Worm (Caenorhabditis elegans) whole organism, young adult: ENCODE measurements around the gene C18D11.3.

Experiments
- aptf-3 ChIP-seq: fragments of 200-800 bp; sonication (Bioruptor generic); IDR thresholded peaks from 2 replicates; pipeline ENCODE4 v1.3.6; 2022; ENCODE audit warnings: missing genetic modification characterization, missing compliant biosample characterization
- cebp-1 ChIP-seq, 2 experiments: fragments of 200-800 bp in 1 of 2; sonication (Bioruptor generic) in 1 of 2; sonication (generic microtip) in 1 of 2; IDR thresholded peaks in 1 of 2; optimal IDR thresholded peaks in 1 of 2; 2 replicates each; pipeline versions ENCODE4 v1.3.6 to Lab custom; 2017 to 2022; ENCODE audit warnings: missing compliant biosample characterization in 2 of 2, missing genetic modification characterization in 2 of 2, mild to moderate bottlenecking in 1 of 2, missing genetic modification reagents in 1 of 2, moderate library complexity in 1 of 2
- ceh-79 ChIP-seq: sonication (generic microtip); optimal IDR thresholded peaks from 2 replicates; lab custom pipeline; 2017; ENCODE audit warnings: mild to moderate bottlenecking, missing genetic modification characterization, missing compliant biosample characterization
- dpff-1 ChIP-seq: sonication (generic microtip); optimal IDR thresholded peaks from 2 replicates; lab custom pipeline; 2017; ENCODE audit warnings: mild to moderate bottlenecking, missing genetic modification characterization, missing compliant biosample characterization
- him-1 ChIP-seq: sonication (generic microtip); optimal IDR thresholded peaks from 2 replicates; lab custom pipeline; 2016; ENCODE audit warnings: missing genotype, missing genetic modification reagents, missing genetic modification characterization, missing compliant biosample characterization
- lag-1 ChIP-seq: fragments of 200-800 bp; sonication (Bioruptor generic); IDR thresholded peaks from 2 replicates; pipeline ENCODE4 v1.3.6; 2022; ENCODE audit warnings: missing genetic modification reagents, missing genetic modification characterization, missing compliant biosample characterization
- let-607 ChIP-seq, 2 experiments: fragments of 200-800 bp in 1 of 2; sonication (Bioruptor generic) in 1 of 2; sonication (generic microtip) in 1 of 2; optimal IDR thresholded peaks; 2 replicates each; lab custom pipeline; 2016 to 2018; ENCODE audit warnings: mild to moderate bottlenecking in 2 of 2, missing compliant biosample characterization in 2 of 2, missing genetic modification characterization in 2 of 2, moderate library complexity in 2 of 2, missing genotype in 1 of 2
- mel-28 ChIP-seq: sonication (generic microtip); optimal IDR thresholded peaks from 2 replicates; lab custom pipeline; 2016; ENCODE audit warnings: borderline replicate concordance, mild to moderate bottlenecking, missing genetic modification characterization, missing compliant biosample characterization
- nfya-1 ChIP-seq: sonication (generic microtip); optimal IDR thresholded peaks from 2 replicates; lab custom pipeline; 2017; ENCODE audit warnings: antibody characterized with exemption, missing compliant biosample characterization, missing genetic modification characterization, borderline replicate concordance; ENCODE audit not compliant: insufficient read depth
- rcor-1 ChIP-seq: fragments of 200-800 bp; sonication (Bioruptor generic); IDR thresholded peaks from 2 replicates; pipeline ENCODE4 v1.3.6; 2022; ENCODE audit warnings: missing genetic modification reagents, missing genetic modification characterization, missing compliant biosample characterization
- unc-62 ChIP-seq: fragments of 150-350 bp; optimal IDR thresholded peaks from 2 replicates; lab custom pipeline; 2014; ENCODE audit warnings: missing biosample characterization, missing genetic modification reagents, missing genetic modification characterization

- TF ChIP-seq unc-62 (GFP tag; lab: Kevin White, UChicago) (no peak), let-607 (tag; optimal IDR thresholded peaks at IDR 0.05; lab: Kevin White, UChicago) (peak; percentile 45 to 78), mel-28 (tag; lab: Kevin White, UChicago) (no peak), dpff-1 (tag; lab: Kevin White, UChicago) (no peak), ceh-79 (tag; lab: Kevin White, UChicago) (no peak), cebp-1 (GFP tag; IDR thresholded peaks at IDR 0.05; lab: Robert Waterston, UW) (no peak), cebp-1 (tag; optimal IDR thresholded peaks at IDR 0.05; lab: Kevin White, UChicago) (peak; percentile 82), rcor-1 (GFP tag; lab: Robert Waterston, UW) (no peak), aptf-3 (no peak), lag-1 (GFP tag; lab: Robert Waterston, UW) (no peak), nfya-1 (tag; lab: Kevin White, UChicago) (no peak), him-1 (no peak)
These were observed 48.7 kb upstream of the C18D11.3 start, which contains the start of gene immp-1 for ce11 chrIII:11774508-11775000.
